Worm (Caenorhabditis elegans): ENCODE data around the gene E02H9.7.
A peak's percentile ranks its signal among the peaks of the same experiment; 100 is the strongest.

The E02H9.7 gene

DNA sequence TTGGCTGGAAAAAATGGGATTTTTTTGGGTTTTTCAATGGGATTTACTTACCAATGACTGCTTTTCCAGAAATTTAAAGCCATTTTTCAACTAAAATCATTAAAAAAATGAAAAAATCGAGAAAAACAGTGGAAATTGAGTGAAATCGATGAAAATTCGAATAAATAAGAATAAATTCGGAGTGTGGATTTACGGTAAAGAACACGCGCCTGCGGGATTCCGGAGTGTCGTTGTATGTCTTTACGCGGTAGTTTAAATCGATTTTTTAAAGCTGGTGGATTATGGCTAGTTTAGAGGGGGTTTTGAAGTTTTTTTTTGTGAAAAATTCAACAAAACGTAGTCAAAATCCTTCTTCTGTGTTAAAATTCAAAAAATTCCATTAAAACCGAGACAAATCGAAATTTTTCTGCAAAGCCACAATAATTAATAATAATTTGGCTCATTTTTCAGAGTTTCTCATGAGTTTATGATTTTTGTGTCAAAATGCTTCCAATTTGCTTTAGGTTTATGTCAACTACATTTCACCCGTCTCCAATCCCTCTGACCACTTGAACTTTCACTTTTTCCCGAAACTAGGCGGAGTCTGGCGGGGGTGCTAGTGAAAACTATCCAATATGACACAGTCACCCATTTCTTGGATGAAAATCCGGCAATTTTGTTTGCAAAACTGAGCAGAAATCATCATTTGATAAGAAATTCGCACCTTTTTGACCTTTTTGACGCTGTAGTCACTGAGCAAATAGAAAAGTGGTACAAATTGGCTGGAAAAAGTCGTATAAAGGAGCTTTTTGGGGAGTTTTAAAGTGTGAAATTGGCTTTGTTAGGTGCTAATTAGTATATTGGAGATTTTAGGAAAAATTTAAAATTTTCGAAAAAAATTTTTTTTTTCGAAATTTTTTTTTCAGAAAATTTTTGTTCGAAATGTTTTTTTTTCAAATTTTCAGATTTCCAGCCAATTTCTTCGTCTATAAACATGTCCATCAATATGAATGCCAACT lies 44.0 kb downstream of the E02H9.7 start, which contains the start of the genes cic-1 and strm-1 (continued):
- TF ChIP-seq nhr-237 (tag; optimal IDR thresholded peaks at IDR 0.05) = no peak
- no peak for TF ChIP-seq hpl-2 (GFP tag; optimal IDR thresholded peaks at IDR 0.05)
- no peak for TF ChIP-seq ztf-11 (tag; optimal IDR thresholded peaks at IDR 0.05)
- TF ChIP-seq mef-2 (tag; optimal IDR thresholded peaks at IDR 0.05) = no peak
- no peak for TF ChIP-seq pqm-1 (tag; optimal IDR thresholded peaks at IDR 0.05)
- TF ChIP-seq nhr-85 (tag) = peak; percentile 32
